Worm (Caenorhabditis elegans) whole organism, midembryonic: Measurements from ENCODE around the gene clec-250.

Experiments
- T22C8.4 ChIP-seq: fragments of 200-800 bp; sonication (Bioruptor generic); IDR thresholded peaks from 2 replicates; pipeline ENCODE4 v1.3.6; 2022; ENCODE audit warnings: missing genetic modification characterization, missing compliant biosample characterization
- cog-1 ChIP-seq: sonication (generic microtip); optimal IDR thresholded peaks from 2 replicates; lab custom pipeline; 2016; ENCODE audit warnings: missing genetic modification characterization, missing compliant biosample characterization
- flt-1 ChIP-seq: fragments of 200-800 bp; sonication (Bioruptor generic); IDR thresholded peaks from 2 replicates; pipeline ENCODE4 v1.3.6; 2022; ENCODE audit warnings: missing genetic modification characterization, missing compliant biosample characterization
- klf-2 ChIP-seq: fragments of 200-800 bp; sonication (Bioruptor generic); conservative IDR thresholded peaks from 2 replicates; pipeline ENCODE4 v1.3.6; 2022; ENCODE audit warnings: missing genetic modification reagents, missing genetic modification characterization, missing compliant biosample characterization
- med-1 ChIP-seq: sonication (generic microtip); optimal IDR thresholded peaks from 2 replicates; lab custom pipeline; 2017; ENCODE audit warnings: missing genetic modification characterization, mild to moderate bottlenecking, missing compliant biosample characterization, antibody characterized with exemption, missing genetic modification reagents; ENCODE audit not compliant: insufficient read depth
- ref-1 ChIP-seq: fragments of 200-800 bp; sonication (Bioruptor generic); conservative IDR thresholded peaks from 2 replicates; pipeline ENCODE4 v1.3.6; 2022; ENCODE audit warnings: missing genetic modification reagents, missing genetic modification characterization, missing compliant biosample characterization
- tab-1 ChIP-seq: fragments of 200-800 bp; sonication (Bioruptor generic); IDR thresholded peaks from 2 replicates; pipeline ENCODE4 v1.3.6; 2022; ENCODE audit warnings: missing genetic modification characterization, missing compliant biosample characterization
- ztf-23 ChIP-seq: fragments of 200-800 bp; sonication (Bioruptor generic); IDR thresholded peaks from 2 replicates; pipeline ENCODE4 v1.3.6; 2022; ENCODE audit warnings: missing genetic modification reagents, missing genetic modification characterization, missing compliant biosample characterization
- ztf-29 ChIP-seq: fragments of 200-800 bp; sonication (Bioruptor generic); IDR thresholded peaks from 2 replicates; pipeline ENCODE4 v1.3.6; 2022; ENCODE audit warnings: missing genetic modification reagents, missing genetic modification characterization, missing compliant biosample characterization

DNA sequence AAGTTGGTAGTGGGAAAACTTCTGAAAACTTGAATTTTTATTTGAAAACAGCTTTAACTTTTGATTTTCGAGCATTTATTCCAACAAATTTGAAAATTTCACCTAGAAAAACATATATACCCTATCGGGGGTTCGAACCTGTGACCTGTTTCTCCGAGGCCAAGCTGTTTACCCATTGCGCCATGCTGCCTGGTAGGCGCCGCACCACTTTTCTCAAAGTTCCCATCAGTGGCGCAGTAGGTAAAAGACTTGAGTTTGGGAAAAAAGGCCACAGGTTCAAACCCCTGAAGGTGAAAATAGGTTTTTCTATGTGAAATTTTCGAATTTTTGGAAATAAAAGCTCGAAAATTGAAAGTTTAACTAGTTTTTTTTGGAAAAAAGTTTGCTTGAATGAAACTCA lies 38.6 kb upstream of the clec-250 start:
- TF ChIP-seq med-1 (GFP tag; lab: Kevin White, UChicago) (no peak), klf-2 (GFP tag; lab: Robert Waterston, UW) (no peak), ztf-29 (GFP tag; lab: Robert Waterston, UW) (no peak), T22C8.4 (GFP tag; lab: Robert Waterston, UW) (no peak), flt-1 (GFP tag; lab: Robert Waterston, UW) (no peak), tab-1 (GFP tag; lab: Robert Waterston, UW) (no peak), ztf-23 (GFP tag; lab: Robert Waterston, UW) (no peak), ref-1 (GFP tag; lab: Robert Waterston, UW) (no peak), cog-1 (tag; lab: Kevin White, UChicago) (no peak)
